Worm (Caenorhabditis elegans) whole organism, midembryonic: ENCODE results near the gene F09G8.5.

ENCODE experiments used
- flt-1 ChIP-seq: fragments of 200-800 bp; sonication (Bioruptor generic); IDR thresholded peaks from 2 replicates; pipeline ENCODE4 v1.3.6; 2022; ENCODE audit warnings: missing genetic modification characterization, missing compliant biosample characterization
- klf-2 ChIP-seq: fragments of 200-800 bp; sonication (Bioruptor generic); conservative IDR thresholded peaks from 2 replicates; pipeline ENCODE4 v1.3.6; 2022; ENCODE audit warnings: missing genetic modification reagents, missing genetic modification characterization, missing compliant biosample characterization
- med-1 ChIP-seq: sonication (generic microtip); optimal IDR thresholded peaks from 2 replicates; lab custom pipeline; 2017; ENCODE audit warnings: missing genetic modification characterization, mild to moderate bottlenecking, missing compliant biosample characterization, antibody characterized with exemption, missing genetic modification reagents; ENCODE audit not compliant: insufficient read depth
- tab-1 ChIP-seq: fragments of 200-800 bp; sonication (Bioruptor generic); IDR thresholded peaks from 2 replicates; pipeline ENCODE4 v1.3.6; 2022; ENCODE audit warnings: missing genetic modification characterization, missing compliant biosample characterization
- ztf-29 ChIP-seq: fragments of 200-800 bp; sonication (Bioruptor generic); IDR thresholded peaks from 2 replicates; pipeline ENCODE4 v1.3.6; 2022; ENCODE audit warnings: missing genetic modification reagents, missing genetic modification characterization, missing compliant biosample characterization

DNA sequence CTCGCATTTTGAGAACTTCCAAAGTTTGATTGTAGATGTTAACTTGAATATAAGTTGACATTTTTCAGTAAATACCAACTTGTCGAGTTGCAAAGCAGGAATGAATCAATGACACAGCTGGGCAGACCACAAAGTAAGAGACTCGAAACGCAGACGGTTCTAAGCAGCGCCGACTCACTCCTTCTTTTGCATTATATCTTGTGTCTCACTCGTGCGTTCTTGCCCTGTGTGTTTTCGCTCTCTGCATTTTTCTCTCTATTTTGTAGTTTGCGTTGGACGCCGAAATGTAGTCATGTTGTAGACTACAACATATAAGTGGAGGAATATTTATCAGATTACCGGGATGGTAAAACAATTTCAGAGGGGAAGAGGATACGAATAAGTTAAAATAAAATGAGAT lies 12.0 kb upstream of the F09G8.5 start, which contains the start of gene C02F5.12:
- TF ChIP-seq flt-1 (no peak), med-1 (no peak), tab-1 (GFP tag; lab: Robert Waterston, UW) (no peak), klf-2 (GFP tag; lab: Robert Waterston, UW) (no peak), ztf-29 (GFP tag; lab: Robert Waterston, UW) (no peak)
